Fruit fly (Drosophila melanogaster) whole organism, embryonic: ENCODE data around the gene CG16985.

Source experiments
- ATbp ChIP-seq: fragments of 200-800 bp; sonication (Bioruptor generic); optimal IDR thresholded peaks from 2 replicates; lab custom pipeline; 2017; ENCODE audit warnings: missing biosample characterization, mild to moderate bottlenecking, missing genetic modification characterization, missing genetic modification reagents
- Aef1 ChIP-seq: fragments of 200-800 bp; sonication (Bioruptor generic); IDR thresholded peaks from 3 replicates; pipeline ENCODE4 v1.3.6; 2022; ENCODE audit warnings: missing biosample characterization, missing genetic modification characterization
- Atf-2 ChIP-seq: fragments of 200-800 bp; sonication (Bioruptor generic); optimal IDR thresholded peaks from 2 replicates; lab custom pipeline; 2016; ENCODE audit warnings: missing biosample characterization, missing genetic modification characterization
- CG11085 ChIP-seq: fragments of 200-800 bp; sonication (Bioruptor generic); IDR thresholded peaks from 2 replicates; pipeline ENCODE4 v1.3.6; 2022; ENCODE audit warnings: missing biosample characterization, missing genetic modification characterization
- CG12104 ChIP-seq: fragments of 200-800 bp; sonication (Bioruptor generic); optimal IDR thresholded peaks from 3 replicates; lab custom pipeline; 2016; ENCODE audit warnings: missing biosample characterization, missing genetic modification characterization
- CG12236 ChIP-seq: fragments of 200-800 bp; sonication (Bioruptor generic); optimal IDR thresholded peaks from 2 replicates; lab custom pipeline; 2016; ENCODE audit warnings: missing biosample characterization, missing genetic modification characterization
- CG12391 ChIP-seq: fragments of 200-800 bp; sonication (Bioruptor generic); optimal IDR thresholded peaks from 3 replicates; lab custom pipeline; 2018; ENCODE audit warnings: missing biosample characterization, mild to moderate bottlenecking, missing genetic modification characterization, moderate library complexity
- CG14441 ChIP-seq: fragments of 200-800 bp; sonication (Bioruptor generic); IDR thresholded peaks from 2 replicates; pipeline ENCODE4 v1.3.6; 2022; ENCODE audit warnings: missing biosample characterization, missing genetic modification characterization
- CG1602 ChIP-seq: fragments of 200-800 bp; sonication (Bioruptor generic); optimal IDR thresholded peaks from 3 replicates; lab custom pipeline; 2016; ENCODE audit warnings: missing biosample characterization, missing genetic modification characterization
- CG17829 ChIP-seq: fragments of 200-800 bp; optimal IDR thresholded peaks from 2 replicates; lab custom pipeline; 2019; ENCODE audit warnings: missing biosample characterization, mild to moderate bottlenecking, missing genetic modification characterization, moderate library complexity
- CG2120 ChIP-seq: fragments of 200-800 bp; sonication (Bioruptor generic); optimal IDR thresholded peaks from 3 replicates; lab custom pipeline; 2016; ENCODE audit warnings: missing biosample characterization, missing genetic modification characterization
- CG2202 ChIP-seq: fragments of 200-800 bp; sonication (Bioruptor generic); optimal IDR thresholded peaks from 2 replicates; lab custom pipeline; 2018; ENCODE audit warnings: missing biosample characterization, mild to moderate bottlenecking, missing genetic modification characterization
- CG3838 ChIP-seq: fragments of 200-800 bp; sonication (Bioruptor generic); optimal IDR thresholded peaks from 3 replicates; lab custom pipeline; 2016; ENCODE audit warnings: missing biosample characterization, missing genetic modification characterization
- CG4424 ChIP-seq: fragments of 200-800 bp; sonication (Bioruptor generic); optimal IDR thresholded peaks from 3 replicates; lab custom pipeline; 2016; ENCODE audit warnings: missing biosample characterization, missing genetic modification characterization
- CG5180 ChIP-seq: fragments of 200-800 bp; sonication (Bioruptor generic); optimal IDR thresholded peaks from 3 replicates; lab custom pipeline; 2017; ENCODE audit warnings: missing biosample characterization, missing genetic modification characterization, mild to moderate bottlenecking, moderate library complexity, missing genetic modification reagents
- CG6175 ChIP-seq: fragments of 200-800 bp; sonication (Bioruptor generic); IDR thresholded peaks from 3 replicates; pipeline ENCODE4 v1.3.6; 2022; ENCODE audit warnings: missing biosample characterization, missing genetic modification characterization
- CG6272 ChIP-seq: fragments of 200-800 bp; sonication (Bioruptor generic); IDR thresholded peaks from 2 replicates; pipeline ENCODE4 v1.3.6; 2022; ENCODE audit warnings: missing biosample characterization, missing genetic modification characterization
- CG7271 ChIP-seq: fragments of 200-800 bp; sonication (Bioruptor generic); optimal IDR thresholded peaks from 2 replicates; lab custom pipeline; 2018; ENCODE audit warnings: missing biosample characterization, mild to moderate bottlenecking, missing genetic modification characterization, moderate library complexity
- CG7786 ChIP-seq: fragments of 200-800 bp; sonication (Bioruptor generic); optimal IDR thresholded peaks from 2 replicates; lab custom pipeline; 2016; ENCODE audit warnings: missing biosample characterization, missing genetic modification characterization
- CG8089 ChIP-seq: fragments of 200-800 bp; sonication (Bioruptor generic); optimal IDR thresholded peaks from 3 replicates; lab custom pipeline; 2016; ENCODE audit warnings: missing biosample characterization, missing genetic modification characterization
- CG8290 ChIP-seq, 3 experiments: fragments of 200-800 bp; sonication (Bioruptor generic); optimal IDR thresholded peaks; 2 replicates each; lab custom pipeline; 2016 to 2019; ENCODE audit warnings: missing biosample characterization in 3 of 3, missing genetic modification characterization in 3 of 3, mild to moderate bottlenecking in 2 of 3, moderate library complexity in 1 of 3
- CG8388 ChIP-seq: fragments of 200-800 bp; sonication (Bioruptor generic); optimal IDR thresholded peaks from 2 replicates; lab custom pipeline; 2019; ENCODE audit warnings: missing biosample characterization, mild to moderate bottlenecking, missing genetic modification characterization, moderate library complexity
- CTCF ChIP-seq: fragments of 200-800 bp; sonication (Bioruptor generic); optimal IDR thresholded peaks from 2 replicates; lab custom pipeline; 2017; ENCODE audit warnings: missing biosample characterization, mild to moderate bottlenecking, missing genetic modification characterization, moderate library complexity
- Camta ChIP-seq: fragments of 200-800 bp; sonication (Bioruptor generic); optimal IDR thresholded peaks from 2 replicates; lab custom pipeline; 2016; ENCODE audit warnings: missing biosample characterization, missing genetic modification characterization
- CrebB ChIP-seq: fragments of 200-800 bp; sonication (Bioruptor generic); optimal IDR thresholded peaks from 3 replicates; lab custom pipeline; 2018; ENCODE audit warnings: missing biosample characterization, mild to moderate bottlenecking, missing genetic modification characterization
- Deaf1 ChIP-seq: fragments of 200-800 bp; optimal IDR thresholded peaks from 3 replicates; lab custom pipeline; 2019; ENCODE audit warnings: missing biosample characterization, mild to moderate bottlenecking, missing genetic modification characterization, moderate library complexity
- Fer1 ChIP-seq: fragments of 200-800 bp; sonication (Bioruptor generic); optimal IDR thresholded peaks from 2 replicates; lab custom pipeline; 2017; ENCODE audit warnings: missing biosample characterization, mild to moderate bottlenecking, missing genetic modification characterization
- Hr39 ChIP-seq: fragments of >200 bp; optimal IDR thresholded peaks from 2 replicates; lab custom pipeline; 2017
- MESR4 ChIP-seq: fragments of 200-800 bp; sonication (Bioruptor generic); optimal IDR thresholded peaks from 2 replicates; lab custom pipeline; 2018; ENCODE audit warnings: missing biosample characterization, mild to moderate bottlenecking, missing genetic modification characterization, moderate library complexity
- Max ChIP-seq: fragments of 200-800 bp; sonication (Bioruptor generic); optimal IDR thresholded peaks from 2 replicates; lab custom pipeline; 2016; ENCODE audit warnings: missing biosample characterization, mild to moderate bottlenecking, missing genetic modification characterization
- Myb ChIP-seq: fragments of 200-800 bp; sonication (Bioruptor generic); optimal IDR thresholded peaks from 2 replicates; lab custom pipeline; 2016; ENCODE audit warnings: missing biosample characterization, missing genetic modification characterization
- Oli ChIP-seq: fragments of 200-800 bp; sonication (Bioruptor generic); optimal IDR thresholded peaks from 2 replicates; lab custom pipeline; 2018; ENCODE audit warnings: missing biosample characterization, mild to moderate bottlenecking, missing genetic modification characterization, moderate library complexity
- ac ChIP-seq: fragments of 200-800 bp; sonication (Bioruptor generic); optimal IDR thresholded peaks from 3 replicates; lab custom pipeline; 2017; ENCODE audit warnings: missing biosample characterization, mild to moderate bottlenecking, missing genetic modification characterization
- ase ChIP-seq: fragments of 200-800 bp; sonication (Bioruptor generic); IDR thresholded peaks from 3 replicates; pipeline ENCODE4 v1.3.6; 2022; ENCODE audit warnings: missing biosample characterization, missing genetic modification characterization
- bcd ChIP-seq: fragments of 200-800 bp; sonication (Bioruptor generic); optimal IDR thresholded peaks from 2 replicates; lab custom pipeline; 2017; ENCODE audit warnings: missing biosample characterization, mild to moderate bottlenecking, missing genetic modification characterization
- corto ChIP-seq: fragments of 200-800 bp; sonication (Bioruptor generic); optimal IDR thresholded peaks from 2 replicates; lab custom pipeline; 2016; ENCODE audit warnings: missing biosample characterization, mild to moderate bottlenecking, missing genetic modification characterization, moderate library complexity
- crol ChIP-seq: fragments of 200-800 bp; sonication (Bioruptor generic); IDR thresholded peaks from 2 replicates; pipeline ENCODE4 v1.3.6; 2022; ENCODE audit warnings: missing biosample characterization, missing genetic modification characterization
- dimm ChIP-seq: fragments of 200-800 bp; sonication (Bioruptor generic); IDR thresholded peaks from 2 replicates; pipeline ENCODE4 v1.3.6; 2022; ENCODE audit warnings: missing biosample characterization, missing genetic modification characterization
- gcm ChIP-seq: fragments of 200-800 bp; sonication (Bioruptor generic); optimal IDR thresholded peaks from 2 replicates; lab custom pipeline; 2019; ENCODE audit warnings: missing biosample characterization, mild to moderate bottlenecking, missing genetic modification characterization, moderate library complexity
- hbn ChIP-seq: fragments of 200-800 bp; sonication (Bioruptor generic); IDR thresholded peaks from 2 replicates; pipeline ENCODE4 v1.3.6; 2022; ENCODE audit warnings: missing biosample characterization, missing genetic modification characterization; ENCODE audit not compliant: partially characterized antibody
- jumu ChIP-seq: fragments of 200-800 bp; sonication (Bioruptor generic); optimal IDR thresholded peaks from 3 replicates; lab custom pipeline; 2016; ENCODE audit warnings: missing biosample characterization, missing genetic modification characterization
- mld ChIP-seq: fragments of 200-800 bp; sonication (Bioruptor generic); IDR thresholded peaks from 3 replicates; pipeline ENCODE4 v1.3.6; 2022; ENCODE audit warnings: missing biosample characterization, missing genetic modification characterization; ENCODE audit not compliant: partially characterized antibody
- nerfin-2 ChIP-seq: fragments of 200-800 bp; sonication (Bioruptor generic); IDR thresholded peaks from 2 replicates; pipeline ENCODE4 v1.3.6; 2022; ENCODE audit warnings: missing biosample characterization, missing genetic modification characterization; ENCODE audit not compliant: partially characterized antibody
- pho ChIP-seq: fragments of 200-800 bp; sonication (Bioruptor generic); optimal IDR thresholded peaks from 2 replicates; lab custom pipeline; 2016; ENCODE audit warnings: missing biosample characterization, missing genetic modification characterization
- psq ChIP-seq: fragments of 200-800 bp; sonication (Bioruptor generic); optimal IDR thresholded peaks from 2 replicates; lab custom pipeline; 2017; ENCODE audit warnings: missing biosample characterization, missing genetic modification characterization
- pum ChIP-seq: fragments of 200-800 bp; sonication (Bioruptor generic); optimal IDR thresholded peaks from 2 replicates; lab custom pipeline; 2016; ENCODE audit warnings: missing biosample characterization, missing genetic modification characterization
- ssp ChIP-seq: fragments of 200-800 bp; sonication (Bioruptor generic); IDR thresholded peaks from 2 replicates; pipeline ENCODE4 v1.3.6; 2022; ENCODE audit warnings: missing biosample characterization, missing genetic modification characterization
- stwl ChIP-seq: fragments of 200-800 bp; sonication (Bioruptor generic); optimal IDR thresholded peaks from 3 replicates; lab custom pipeline; 2018; ENCODE audit warnings: missing biosample characterization, mild to moderate bottlenecking, missing genetic modification characterization, moderate library complexity
- tio ChIP-seq: fragments of 200-800 bp; sonication (Bioruptor generic); optimal IDR thresholded peaks from 2 replicates; lab custom pipeline; 2017; ENCODE audit warnings: missing biosample characterization, missing genetic modification characterization, inconsistent platforms
- tll ChIP-seq, 2 experiments: fragments of 200-800 bp in 1 of 2; fragments of >200 bp in 1 of 2; sonication (Bioruptor generic) in 1 of 2; optimal IDR thresholded peaks; 2 replicates each; lab custom pipeline; 2017 to 2019; ENCODE audit warnings: missing biosample characterization in 2 of 2, missing genetic modification characterization in 2 of 2, mild to moderate bottlenecking in 1 of 2, moderate library complexity in 1 of 2
- zen ChIP-seq: fragments of 200-800 bp; sonication (Bioruptor generic); optimal IDR thresholded peaks from 3 replicates; lab custom pipeline; 2018; ENCODE audit warnings: missing biosample characterization, mild to moderate bottlenecking, missing genetic modification characterization, moderate library complexity
- zfh2 ChIP-seq: fragments of 200-800 bp; sonication (Bioruptor generic); optimal IDR thresholded peaks from 2 replicates; lab custom pipeline; 2016; ENCODE audit warnings: missing biosample characterization, missing genetic modification characterization

Gene CG16985

dm6 chr3L:2571975-2572374 lies 27.1 kb upstream of the CG16985 start (continued):
- peak; percentile 0 for TF ChIP-seq bcd (GFP tag; lab: Kevin White, UChicago)
- no peak for TF ChIP-seq CG3838 (GFP tag; lab: Kevin White, UChicago)
- peak; percentile 15 for TF ChIP-seq CG4424
- no peak for TF ChIP-seq CG12236 (GFP tag; lab: Kevin White, UChicago)
- TF ChIP-seq tio (GFP tag; lab: Kevin White, UChicago) = no peak
- peak; percentile 57 for TF ChIP-seq Aef1 (GFP tag; lab: Robert Waterston, UW)
- no peak for TF ChIP-seq CG6175 (GFP tag; lab: Robert Waterston, UW)
- 0 out of 2 replicates have a peak, but pooled peaks have one; percentile 47 for TF ChIP-seq CG11085
- no peak for TF ChIP-seq corto (GFP tag; lab: Kevin White, UChicago)
- no peak for TF ChIP-seq CG1602 (GFP tag; lab: Kevin White, UChicago)
- peak; percentile 33 for TF ChIP-seq Fer1 (GFP tag; lab: Kevin White, UChicago)
- no peak for TF ChIP-seq Max (GFP tag; lab: Kevin White, UChicago)
- TF ChIP-seq CG12391 (tag; lab: Kevin White, UChicago) = no peak
- no peak for TF ChIP-seq CG12104 (GFP tag; lab: Kevin White, UChicago)
- peak; percentile 8 for TF ChIP-seq jumu (GFP tag; lab: Kevin White, UChicago)
- TF ChIP-seq ATbp (GFP tag; lab: Kevin White, UChicago) = no peak
- no peak for TF ChIP-seq CG8388
- TF ChIP-seq tll (GFP tag; optimal IDR thresholded peaks at IDR 0.05; lab: Kevin White, UChicago) = no peak
- peak; percentile 15 for TF ChIP-seq CG2120
- no peak for TF ChIP-seq CG17829 (tag; lab: Kevin White, UChicago)
- TF ChIP-seq CG8089 (GFP tag; lab: Kevin White, UChicago) = no peak
- no peak for TF ChIP-seq psq
- TF ChIP-seq Hr39 = no peak
- TF ChIP-seq Atf-2 (GFP tag; lab: Kevin White, UChicago) = no peak
- no peak for TF ChIP-seq MESR4 (GFP tag; lab: Kevin White, UChicago)
- no peak for TF ChIP-seq CG8290 (GFP tag; optimal IDR thresholded peaks at IDR 0.05; lab: Kevin White, UChicago)
- TF ChIP-seq CG8290 (tag; optimal IDR thresholded peaks at IDR 0.05; lab: Kevin White, UChicago) = no peak
- TF ChIP-seq CG7271 (tag; lab: Kevin White, UChicago) = no peak
- no peak for TF ChIP-seq Oli
- TF ChIP-seq zen (tag; lab: Kevin White, UChicago) = no peak
- TF ChIP-seq CG5180 (GFP tag; lab: Kevin White, UChicago) = no peak
- TF ChIP-seq CG7786 (GFP tag; lab: Kevin White, UChicago) = no peak
- TF ChIP-seq stwl = no peak
- TF ChIP-seq Camta (GFP tag; lab: Kevin White, UChicago) = no peak
- TF ChIP-seq CTCF (GFP tag; lab: Kevin White, UChicago) = no peak
- TF ChIP-seq ase (GFP tag; lab: Robert Waterston, UW) = peak; percentile 60; the same call in 1 of the 3 replicates
- no peak for TF ChIP-seq dimm (GFP tag; lab: Robert Waterston, UW)
- no peak for TF ChIP-seq hbn (GFP tag; lab: Robert Waterston, UW)
- peak; percentile 36; the same call in 1 of the 2 replicates for TF ChIP-seq ssp (GFP tag; lab: Robert Waterston, UW)
- no peak for TF ChIP-seq ac (GFP tag; lab: Kevin White, UChicago)
- no peak for TF ChIP-seq Deaf1 (tag; lab: Kevin White, UChicago)
- no peak for TF ChIP-seq gcm (GFP tag; lab: Kevin White, UChicago)
- no peak for TF ChIP-seq pum
- no peak for TF ChIP-seq crol (GFP tag; lab: Robert Waterston, UW)
- TF ChIP-seq mld (GFP tag; lab: Robert Waterston, UW) = no peak
- no peak for TF ChIP-seq CG2202
- TF ChIP-seq CG14441 (GFP tag; lab: Robert Waterston, UW) = peak; percentile 63
- TF ChIP-seq CrebB (tag; lab: Kevin White, UChicago) = no peak
- no peak for TF ChIP-seq pho (GFP tag; lab: Kevin White, UChicago)
- no peak for TF ChIP-seq CG6272
- no peak for TF ChIP-seq Myb (GFP tag; lab: Kevin White, UChicago)
- no peak for TF ChIP-seq nerfin-2 (GFP tag; lab: Robert Waterston, UW)
- no peak for TF ChIP-seq zfh2
